Worm (Caenorhabditis elegans) whole organism, L2 larva: ENCODE data around the gene cut-3.

Experiments used
- R02D3.7 ChIP-seq: fragments of 150-350 bp; optimal IDR thresholded peaks from 2 replicates; lab custom pipeline; 2014; ENCODE audit warnings: missing biosample characterization, missing genetic modification characterization
- ZK546.5 ChIP-seq: sonication (generic microtip); optimal IDR thresholded peaks from 2 replicates; lab custom pipeline; 2017; ENCODE audit warnings: missing biosample characterization, missing genetic modification characterization
- alr-1 ChIP-seq: fragments of 150-350 bp; optimal IDR thresholded peaks from 2 replicates; lab custom pipeline; 2014; ENCODE audit warnings: missing biosample characterization, missing genetic modification characterization
- aly-2 ChIP-seq: fragments of 150-350 bp; optimal IDR thresholded peaks from 2 replicates; lab custom pipeline; 2014; ENCODE audit warnings: missing biosample characterization, missing genetic modification characterization
- blmp-1 ChIP-seq: sonication (generic microtip); optimal IDR thresholded peaks from 2 replicates; lab custom pipeline; 2017; ENCODE audit warnings: missing genetic modification characterization, mild to moderate bottlenecking, missing compliant biosample characterization, antibody characterized with exemption, moderate library complexity; ENCODE audit not compliant: insufficient read depth
- ceh-16 ChIP-seq: fragments of 150-350 bp; optimal IDR thresholded peaks from 2 replicates; lab custom pipeline; 2014; ENCODE audit warnings: missing biosample characterization, missing genetic modification characterization
- ceh-82 ChIP-seq: fragments of 150-350 bp; optimal IDR thresholded peaks from 2 replicates; lab custom pipeline; 2014; ENCODE audit warnings: missing biosample characterization, missing genetic modification characterization
- dmd-4 ChIP-seq: sonication (generic microtip); optimal IDR thresholded peaks from 2 replicates; lab custom pipeline; 2017; ENCODE audit warnings: missing biosample characterization, missing genetic modification characterization
- egl-27 ChIP-seq: sonication (generic microtip); optimal IDR thresholded peaks from 3 replicates; lab custom pipeline; 2017; ENCODE audit warnings: missing biosample characterization, missing genetic modification reagents, missing genetic modification characterization
- elt-1 ChIP-seq: fragments of 150-350 bp; optimal IDR thresholded peaks from 2 replicates; lab custom pipeline; 2014; ENCODE audit warnings: missing biosample characterization, missing genetic modification characterization
- elt-3 ChIP-seq: sonication (generic microtip); optimal IDR thresholded peaks from 2 replicates; lab custom pipeline; 2017; ENCODE audit warnings: missing biosample characterization, missing genetic modification characterization
- fos-1 ChIP-seq: fragments of 150-350 bp; optimal IDR thresholded peaks from 2 replicates; lab custom pipeline; 2014; ENCODE audit warnings: missing biosample characterization, missing genetic modification characterization
- lin-11 ChIP-seq: fragments of 150-350 bp; sonication (generic microtip); optimal IDR thresholded peaks from 2 replicates; lab custom pipeline; 2014; ENCODE audit warnings: missing biosample characterization, missing genetic modification characterization, inconsistent platforms, mixed read lengths
- lsy-2 ChIP-seq, 2 experiments: fragments of 150-350 bp in 1 of 2; sonication (generic microtip) in 1 of 2; optimal IDR thresholded peaks; 2 replicates each; lab custom pipeline; 2014 to 2017; ENCODE audit warnings: missing biosample characterization in 2 of 2, missing genetic modification characterization in 2 of 2
- mab-5 ChIP-seq: fragments of 150-350 bp; optimal IDR thresholded peaks from 2 replicates; lab custom pipeline; 2014; ENCODE audit warnings: missing biosample characterization, missing genetic modification characterization
- mbf-1 ChIP-seq: sonication (generic microtip); optimal IDR thresholded peaks from 2 replicates; lab custom pipeline; 2017; ENCODE audit warnings: missing biosample characterization, missing genetic modification characterization
- mdl-1 ChIP-seq, 2 experiments: fragments of 150-350 bp in 1 of 2; sonication (generic microtip) in 1 of 2; optimal IDR thresholded peaks; 2 replicates each; lab custom pipeline; 2017; ENCODE audit warnings: missing biosample characterization in 2 of 2, missing genetic modification characterization in 2 of 2
- nhr-10 ChIP-seq: sonication (generic microtip); optimal IDR thresholded peaks from 2 replicates; lab custom pipeline; 2017; ENCODE audit warnings: missing biosample characterization, missing genetic modification characterization
- nhr-11 ChIP-seq: fragments of 150-350 bp; optimal IDR thresholded peaks from 2 replicates; lab custom pipeline; 2014; ENCODE audit warnings: missing biosample characterization, missing genetic modification characterization
- nhr-12 ChIP-seq: fragments of 150-350 bp; optimal IDR thresholded peaks from 2 replicates; lab custom pipeline; 2014; ENCODE audit warnings: missing biosample characterization, missing genetic modification characterization
- nhr-21 ChIP-seq: fragments of 150-350 bp; optimal IDR thresholded peaks from 2 replicates; lab custom pipeline; 2014; ENCODE audit warnings: missing biosample characterization, missing genetic modification characterization
- nhr-25 ChIP-seq: fragments of 150-350 bp; sonication (generic microtip); optimal IDR thresholded peaks from 3 replicates; lab custom pipeline; 2014; ENCODE audit warnings: missing biosample characterization, missing genetic modification characterization
- nhr-77 ChIP-seq: fragments of 150-350 bp; optimal IDR thresholded peaks from 2 replicates; lab custom pipeline; 2014; ENCODE audit warnings: missing biosample characterization, missing genetic modification characterization
- peb-1 ChIP-seq: fragments of 150-350 bp; optimal IDR thresholded peaks from 2 replicates; lab custom pipeline; 2014; ENCODE audit warnings: missing biosample characterization, missing genetic modification characterization
- sem-4 ChIP-seq: fragments of 150-350 bp; optimal IDR thresholded peaks from 2 replicates; lab custom pipeline; 2014; ENCODE audit warnings: missing biosample characterization, missing genetic modification reagents, missing genetic modification characterization
- skn-1 ChIP-seq: sonication (generic microtip); optimal IDR thresholded peaks from 2 replicates; lab custom pipeline; 2017; ENCODE audit warnings: missing biosample characterization, missing genetic modification characterization
- sma-3 ChIP-seq: sonication (generic microtip); optimal IDR thresholded peaks from 2 replicates; lab custom pipeline; 2016; ENCODE audit warnings: missing genetic modification reagents, missing genetic modification characterization, missing compliant biosample characterization
- sma-9 ChIP-seq, 2 experiments: fragments of 150-350 bp in 1 of 2; sonication (generic microtip) in 1 of 2; optimal IDR thresholded peaks; 2 replicates each; lab custom pipeline; 2014 to 2016; ENCODE audit warnings: missing genetic modification characterization in 2 of 2, mild to moderate bottlenecking in 1 of 2, missing biosample characterization in 1 of 2, missing compliant biosample characterization in 1 of 2, missing genetic modification reagents in 1 of 2, moderate library complexity in 1 of 2
- unc-39 ChIP-seq: fragments of 150-350 bp; optimal IDR thresholded peaks from 2 replicates; lab custom pipeline; 2014; ENCODE audit warnings: missing biosample characterization, missing genetic modification characterization
- unc-62 ChIP-seq: fragments of 150-350 bp; optimal IDR thresholded peaks from 2 replicates; lab custom pipeline; 2014; ENCODE audit warnings: missing biosample characterization, missing genetic modification reagents, missing genetic modification characterization
- ztf-1 ChIP-seq: fragments of 200-800 bp; sonication (Bioruptor generic); conservative IDR thresholded peaks from 2 replicates; pipeline ENCODE4 v1.3.6; 2022; ENCODE audit warnings: missing genetic modification characterization, missing compliant biosample characterization
- ztf-11 ChIP-seq: sonication (generic microtip); optimal IDR thresholded peaks from 2 replicates; lab custom pipeline; 2017; ENCODE audit warnings: missing biosample characterization, missing genetic modification characterization

Gene cut-3

DNA sequence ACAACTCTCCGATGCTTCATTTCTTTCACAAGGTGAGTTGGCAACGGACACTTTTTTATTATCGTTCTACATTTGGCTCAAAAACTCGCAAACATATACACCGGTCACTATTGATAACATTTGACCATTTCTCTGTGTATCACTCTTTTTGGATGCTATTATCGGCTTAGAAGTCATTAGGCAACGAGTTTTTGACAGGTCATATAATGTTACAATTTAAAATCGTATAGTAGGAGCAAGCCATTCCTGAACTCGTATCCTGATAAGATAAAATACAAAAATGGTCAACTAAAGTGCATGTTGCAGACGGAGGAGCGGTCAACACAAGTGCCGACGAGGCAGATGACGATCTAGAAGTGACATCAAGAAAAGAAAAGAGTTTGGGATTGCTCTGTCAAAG, 33.7 kb downstream of the cut-3 start:
- TF ChIP-seq elt-3 (tag; lab: Kevin White, UChicago): no peak
- TF ChIP-seq egl-27 (tag; lab: Kevin White, UChicago): no peak
- TF ChIP-seq dmd-4: no peak
- no peak for TF ChIP-seq aly-2
- TF ChIP-seq mab-5: no peak
- peak; percentile 20 for TF ChIP-seq fos-1 (tag; lab: Kevin White, UChicago)
- no peak for TF ChIP-seq elt-1 (tag; lab: Kevin White, UChicago)
- no peak for TF ChIP-seq ZK546.5 (tag; lab: Kevin White, UChicago)
- no peak for TF ChIP-seq nhr-25
- TF ChIP-seq, all 48 proteins: peak for 1

- no peak for TF ChIP-seq nhr-12 (tag; lab: Kevin White, UChicago)
- no peak for TF ChIP-seq lin-11 (tag; lab: Kevin White, UChicago)
- peak; percentile 7 for TF ChIP-seq ceh-16 (tag; lab: Kevin White, UChicago)
- TF ChIP-seq skn-1 (tag; lab: Kevin White, UChicago): no peak
- peak; percentile 51 for TF ChIP-seq fos-1 (tag; lab: Kevin White, UChicago)
- TF ChIP-seq blmp-1 (tag; lab: Kevin White, UChicago): no peak
- TF ChIP-seq nhr-11 (tag; lab: Kevin White, UChicago): no peak
- TF ChIP-seq R02D3.7 (tag; lab: Kevin White, UChicago): no peak
- TF ChIP-seq ztf-1 (GFP tag; lab: Robert Waterston, UW): no peak
- TF ChIP-seq sma-9 (GFP tag; optimal IDR thresholded peaks at IDR 0.05; lab: Kevin White, UChicago): peak; percentile 30
- TF ChIP-seq sma-9 (tag; optimal IDR thresholded peaks at IDR 0.05; lab: Kevin White, UChicago): no peak
- TF ChIP-seq egl-27 (tag; lab: Kevin White, UChicago): no peak
- TF ChIP-seq dmd-4: no peak
- no peak for TF ChIP-seq alr-1 (tag; lab: Kevin White, UChicago)
- no peak for TF ChIP-seq mbf-1 (tag; lab: Kevin White, UChicago)
- TF ChIP-seq aly-2: no peak
- TF ChIP-seq sma-3: no peak
- TF ChIP-seq elt-3 (tag; lab: Kevin White, UChicago): no peak
- TF ChIP-seq lsy-2 (tag; optimal IDR thresholded peaks at IDR 0.05; lab: Kevin White, UChicago): no peak
- no peak for TF ChIP-seq ztf-11
- TF ChIP-seq ZK546.5 (tag; lab: Kevin White, UChicago): no peak
- no peak for TF ChIP-seq nhr-77 (tag; lab: Kevin White, UChicago)
- TF ChIP-seq nhr-21 (tag; lab: Kevin White, UChicago): no peak
- no peak for TF ChIP-seq nhr-10 (tag; lab: Kevin White, UChicago)
- no peak for TF ChIP-seq ceh-82 (tag; lab: Kevin White, UChicago)
- no peak for TF ChIP-seq unc-62 (GFP tag; lab: Kevin White, UChicago)
Measured at ce11 chrII:8412061-8412721, 34.4 kb downstream of the cut-3 start, which contains the start of gene efl-3. Gene efl-3 (plus strand): TSS chrII:8412671.

ce11 chrII:8411002-8411401, 35.6 kb downstream of the cut-3 start:
- TF ChIP-seq unc-39 (tag; lab: Kevin White, UChicago): no peak
- TF ChIP-seq R02D3.7 (tag; lab: Kevin White, UChicago): no peak
- no peak for TF ChIP-seq mab-5
- no peak for TF ChIP-seq mdl-1 (tag; optimal IDR thresholded peaks at IDR 0.05; lab: Kevin White, UChicago)

DNA sequence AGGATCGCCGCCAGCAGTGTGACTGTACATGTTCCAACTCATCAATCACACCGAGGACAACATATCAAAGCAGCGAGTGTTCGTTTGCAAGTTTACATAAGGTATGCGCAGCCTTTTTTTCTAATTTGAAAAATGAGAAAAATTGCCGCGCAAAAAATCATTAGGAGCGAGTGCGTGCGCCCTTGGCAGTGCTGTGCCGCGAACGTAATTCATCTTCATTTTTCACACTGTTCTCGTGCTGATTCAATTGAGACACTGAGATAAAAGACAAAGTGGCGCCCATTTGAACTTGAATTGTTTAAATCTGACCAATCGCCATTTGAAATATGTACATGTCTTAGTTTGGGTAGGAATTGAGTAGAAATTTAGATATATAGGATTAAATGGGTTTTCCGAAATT, 37.1 kb downstream of the cut-3 start:
- TF ChIP-seq sem-4 (peak; percentile 28), nhr-11 (tag; lab: Kevin White, UChicago) (no peak)

DNA sequence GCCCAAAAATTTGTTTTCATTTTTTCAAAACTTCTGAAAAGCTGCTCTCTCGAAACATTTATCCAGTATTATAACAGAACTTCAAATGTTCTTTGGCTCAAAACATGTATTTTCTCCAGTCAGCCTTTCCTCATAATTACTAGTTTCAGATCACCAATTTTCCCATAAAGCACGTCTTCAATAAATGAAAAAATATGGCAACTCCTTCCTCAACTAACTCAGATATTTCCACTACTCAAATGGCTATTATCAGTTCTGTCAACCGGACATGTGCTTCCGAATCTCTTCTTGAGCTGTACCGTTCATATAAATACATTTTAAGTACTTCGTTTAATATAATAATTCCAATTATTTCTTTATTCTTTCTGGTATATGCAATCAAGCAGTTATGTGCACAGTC, 39.1 kb downstream of the cut-3 start, which contains the start of gene sra-13:
TSS of gene sra-13 (plus strand) at position 195 of the 400 bp plus-strand sequence.
- no peak for TF ChIP-seq nhr-10 (tag; lab: Kevin White, UChicago)
- TF ChIP-seq sma-3: no peak
- no peak for TF ChIP-seq peb-1 (tag; lab: Kevin White, UChicago)
- TF ChIP-seq ceh-16 (tag; lab: Kevin White, UChicago): no peak
- no peak for TF ChIP-seq sem-4
- TF ChIP-seq, all 48 proteins: peak for 0
